Worm (Caenorhabditis elegans): Measurements from ENCODE around the gene srbc-79.

srbc-79 gene

DNA sequence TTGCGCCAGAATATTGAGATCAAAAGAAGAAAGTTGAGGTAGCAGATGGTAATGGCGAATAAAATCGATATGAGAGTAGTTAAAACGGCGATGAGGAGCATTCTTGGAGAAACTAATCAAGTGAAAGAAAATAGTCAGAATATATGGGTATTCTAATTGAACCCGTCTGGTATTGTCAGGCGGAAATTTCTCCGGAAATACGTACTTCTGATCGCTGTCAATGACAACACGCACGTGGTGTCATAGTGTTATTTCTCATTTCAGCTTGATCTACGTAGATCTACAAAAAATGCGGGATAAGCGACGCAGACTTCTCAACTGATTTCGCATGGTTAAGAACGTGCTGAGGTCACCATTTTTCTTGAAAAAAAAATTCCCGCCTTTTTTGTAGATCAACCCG is at the start of gene srbc-79:
srbc-79 (minus strand) TSS at position 101 of the 400 bp plus-strand sequence.
- TF ChIP-seq B0310.2 (tag; optimal IDR thresholded peaks at IDR 0.05) (no peak), ets-7 (tag; optimal IDR thresholded peaks at IDR 0.05) (no peak), hnd-1 (tag; optimal IDR thresholded peaks at IDR 0.05) (no peak), tra-4 (tag; optimal IDR thresholded peaks at IDR 0.05) (no peak), sea-1 (GFP tag; conservative IDR thresholded peaks at IDR 0.05) (no peak), hmg-4 (GFP tag; optimal IDR thresholded peaks at IDR 0.05) (no peak), hmbx-1 (tag; optimal IDR thresholded peaks at IDR 0.05) (no peak), tbx-11 (GFP tag; IDR thresholded peaks at IDR 0.05) (no peak), flt-1 (GFP tag; IDR thresholded peaks at IDR 0.05) (no peak), tbx-37 (GFP tag; conservative IDR thresholded peaks at IDR 0.05) (no peak), pes-1 (GFP tag; IDR thresholded peaks at IDR 0.05) (no peak), aly-1 (tag; optimal IDR thresholded peaks at IDR 0.05) (no peak), ama-1 (optimal IDR thresholded peaks at IDR 0.05) (no peak)

ce11 chrV:20539055-20539454 is 46.8 kb upstream of the srbc-79 start, which contains the start of gene Y38H6C.16:
Gene Y38H6C.16, minus strand, starts transcription at chrV:20539347.
- TF ChIP-seq ceh-36 (tag; optimal IDR thresholded peaks at IDR 0.05), result no peak
- no peak for TF ChIP-seq hnd-1 (tag; optimal IDR thresholded peaks at IDR 0.05)
- TF ChIP-seq flt-1 (GFP tag; IDR thresholded peaks at IDR 0.05), result no peak
- no peak for TF ChIP-seq B0310.2 (tag; optimal IDR thresholded peaks at IDR 0.05)
- TF ChIP-seq tbx-37 (GFP tag; conservative IDR thresholded peaks at IDR 0.05), result no peak
- TF ChIP-seq pes-1 (GFP tag; IDR thresholded peaks at IDR 0.05), result no peak
- TF ChIP-seq ama-1 (optimal IDR thresholded peaks at IDR 0.05), result no peak
- TF ChIP-seq aly-1 (tag; optimal IDR thresholded peaks at IDR 0.05), result no peak
- no peak for TF ChIP-seq scrt-1 (GFP tag; IDR thresholded peaks at IDR 0.05)
- no peak for TF ChIP-seq F13C5.2 (tag; optimal IDR thresholded peaks at IDR 0.05)
- TF ChIP-seq tbx-11 (GFP tag; IDR thresholded peaks at IDR 0.05), result no peak
- TF ChIP-seq hmbx-1 (tag; optimal IDR thresholded peaks at IDR 0.05), result no peak
- TF ChIP-seq sea-1 (GFP tag; conservative IDR thresholded peaks at IDR 0.05), result no peak

DNA sequence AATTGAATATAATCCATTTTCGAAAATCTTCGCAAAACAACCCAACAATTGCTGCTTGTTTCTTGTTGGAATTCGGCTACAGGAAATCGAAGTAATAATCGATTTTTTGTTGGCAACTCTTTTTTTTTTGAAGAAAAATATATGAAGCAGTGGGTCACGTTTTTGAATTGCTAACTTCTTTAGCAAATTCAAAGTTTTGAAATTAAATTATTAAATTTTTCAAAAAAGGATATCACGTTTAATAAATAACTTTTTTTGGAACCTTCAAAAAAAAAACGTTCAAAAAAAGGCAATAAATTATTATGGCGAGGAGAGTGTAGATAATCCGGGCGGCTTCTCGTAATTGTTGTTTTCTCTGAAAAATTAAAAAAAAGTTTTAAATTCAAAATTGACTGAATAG is 43.9 kb upstream of the srbc-79 start, which contains the start of gene Y38H6C.15:
Y38H6C.15 (minus strand) TSS at position 101 of the 400 bp plus-strand sequence.
- TF ChIP-seq ceh-36 (tag; optimal IDR thresholded peaks at IDR 0.05) (no peak), sea-1 (GFP tag; conservative IDR thresholded peaks at IDR 0.05) (no peak), B0310.2 (tag; optimal IDR thresholded peaks at IDR 0.05) (no peak), tbx-37 (GFP tag; conservative IDR thresholded peaks at IDR 0.05) (no peak), flt-1 (GFP tag; IDR thresholded peaks at IDR 0.05) (no peak), hmg-4 (GFP tag; optimal IDR thresholded peaks at IDR 0.05) (no peak), tbx-11 (GFP tag; IDR thresholded peaks at IDR 0.05) (no peak), tra-4 (tag; optimal IDR thresholded peaks at IDR 0.05) (no peak), ama-1 (optimal IDR thresholded peaks at IDR 0.05) (no peak), hnd-1 (tag; optimal IDR thresholded peaks at IDR 0.05) (no peak), hmbx-1 (tag; optimal IDR thresholded peaks at IDR 0.05) (no peak), aly-1 (tag; optimal IDR thresholded peaks at IDR 0.05) (no peak), ceh-13 (GFP tag; optimal IDR thresholded peaks at IDR 0.05) (no peak), scrt-1 (GFP tag; IDR thresholded peaks at IDR 0.05) (no peak), ets-7 (tag; optimal IDR thresholded peaks at IDR 0.05) (no peak), F13C5.2 (tag; optimal IDR thresholded peaks at IDR 0.05) (no peak), pes-1 (GFP tag; IDR thresholded peaks at IDR 0.05) (no peak)

DNA sequence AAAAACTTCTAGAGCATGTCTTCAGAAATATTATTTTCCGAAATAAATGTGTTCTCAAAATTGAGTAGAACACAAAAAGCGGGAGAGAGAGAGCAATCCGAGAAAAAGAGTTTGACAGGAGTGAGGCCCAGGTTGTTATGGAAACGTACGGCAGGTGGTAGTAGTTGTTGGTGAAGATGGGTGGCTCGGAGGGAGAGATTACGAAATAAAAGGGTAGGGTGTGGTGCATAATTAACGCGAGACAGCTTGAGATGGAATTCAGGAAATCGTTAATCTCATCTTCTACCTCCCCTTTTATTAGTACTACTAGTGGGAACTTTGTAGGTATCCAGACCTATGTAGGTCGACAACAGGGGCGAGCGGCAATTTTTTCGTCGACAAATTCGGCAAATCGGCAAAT is 41.8 kb upstream of the srbc-79 start, which contains the start of gene famh-161:
famh-161 (minus strand) TSS at position 101 of the 400 bp plus-strand sequence.
- TF ChIP-seq F13C5.2 (tag; optimal IDR thresholded peaks at IDR 0.05), result no peak
- no peak for TF ChIP-seq pes-1 (GFP tag; IDR thresholded peaks at IDR 0.05)
- TF ChIP-seq hnd-1 (tag; optimal IDR thresholded peaks at IDR 0.05), result no peak
- TF ChIP-seq ama-1 (optimal IDR thresholded peaks at IDR 0.05), result no peak
- TF ChIP-seq flt-1 (GFP tag; IDR thresholded peaks at IDR 0.05), result no peak
- no peak for TF ChIP-seq hmg-4 (GFP tag; optimal IDR thresholded peaks at IDR 0.05)
- TF ChIP-seq aly-1 (tag; optimal IDR thresholded peaks at IDR 0.05), result no peak
- TF ChIP-seq ceh-13 (GFP tag; optimal IDR thresholded peaks at IDR 0.05), result no peak
- no peak for TF ChIP-seq sea-1 (GFP tag; conservative IDR thresholded peaks at IDR 0.05)
- no peak for TF ChIP-seq scrt-1 (GFP tag; IDR thresholded peaks at IDR 0.05)
- TF ChIP-seq tbx-11 (GFP tag; IDR thresholded peaks at IDR 0.05), result no peak
- TF ChIP-seq ets-7 (tag; optimal IDR thresholded peaks at IDR 0.05), result no peak
- no peak for TF ChIP-seq tra-4 (tag; optimal IDR thresholded peaks at IDR 0.05)
- no peak for TF ChIP-seq B0310.2 (tag; optimal IDR thresholded peaks at IDR 0.05)
- TF ChIP-seq tbx-37 (GFP tag; conservative IDR thresholded peaks at IDR 0.05), result no peak
- TF ChIP-seq ceh-36 (tag; optimal IDR thresholded peaks at IDR 0.05), result no peak
- no peak for TF ChIP-seq hmbx-1 (tag; optimal IDR thresholded peaks at IDR 0.05)

DNA sequence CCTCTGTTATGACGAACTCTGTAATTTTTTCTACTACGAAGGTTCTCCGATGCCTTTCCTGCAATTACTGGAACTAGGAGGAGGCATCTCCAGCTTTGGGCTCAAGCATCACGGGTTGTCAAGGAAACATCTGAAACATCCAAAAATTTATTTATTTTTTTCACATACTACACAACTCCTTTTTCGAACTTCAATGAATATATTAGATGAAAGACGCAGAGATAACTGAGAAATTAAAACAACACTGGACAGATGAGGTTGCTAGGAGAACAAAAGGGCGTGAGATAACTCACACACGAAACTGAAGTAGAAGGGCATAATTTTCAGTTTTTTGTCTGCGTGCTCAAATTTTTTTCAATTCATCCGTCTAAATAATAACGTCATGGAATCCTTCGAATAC is 35.2 kb upstream of the srbc-79 start, which contains the start of gene Y38H6C.13:
Y38H6C.13 (plus strand) TSS at position 301 of the 400 bp plus-strand sequence.
- no peak for TF ChIP-seq ets-7 (tag; optimal IDR thresholded peaks at IDR 0.05)
- no peak for TF ChIP-seq aly-1 (tag; optimal IDR thresholded peaks at IDR 0.05)
- TF ChIP-seq flt-1 (GFP tag; IDR thresholded peaks at IDR 0.05), result no peak
- no peak for TF ChIP-seq tra-4 (tag; optimal IDR thresholded peaks at IDR 0.05)
- no peak for TF ChIP-seq F13C5.2 (tag; optimal IDR thresholded peaks at IDR 0.05)
- TF ChIP-seq hnd-1 (tag; optimal IDR thresholded peaks at IDR 0.05), result no peak
- no peak for TF ChIP-seq hmg-4 (GFP tag; optimal IDR thresholded peaks at IDR 0.05)
- TF ChIP-seq B0310.2 (tag; optimal IDR thresholded peaks at IDR 0.05), result no peak
- TF ChIP-seq hmbx-1 (tag; optimal IDR thresholded peaks at IDR 0.05), result no peak
- TF ChIP-seq ama-1 (optimal IDR thresholded peaks at IDR 0.05), result no peak
- TF ChIP-seq tbx-11 (GFP tag; IDR thresholded peaks at IDR 0.05), result no peak
- TF ChIP-seq pes-1 (GFP tag; IDR thresholded peaks at IDR 0.05), result no peak
- no peak for TF ChIP-seq ceh-36 (tag; optimal IDR thresholded peaks at IDR 0.05)
- TF ChIP-seq scrt-1 (GFP tag; IDR thresholded peaks at IDR 0.05), result no peak
- no peak for TF ChIP-seq sea-1 (GFP tag; conservative IDR thresholded peaks at IDR 0.05)

ce11 chrV:20525816-20526459 is 33.7 kb upstream of the srbc-79 start, which contains the start of the genes srh-166 and Y38H6C.24:
Gene srh-166, minus strand, starts transcription at chrV:20525866.
Gene Y38H6C.24, plus strand, starts transcription at chrV:20526435.
- TF ChIP-seq sea-1 (GFP tag; conservative IDR thresholded peaks at IDR 0.05), result no peak
- no peak for TF ChIP-seq flt-1 (GFP tag; IDR thresholded peaks at IDR 0.05)
- TF ChIP-seq ama-1 (optimal IDR thresholded peaks at IDR 0.05), result no peak

ce11 chrV:20522219-20522618 is 29.9 kb upstream of the srbc-79 start, which contains the start of the genes Y38H6C.9 and fbxa-150:
Gene Y38H6C.9, minus strand, starts transcription at chrV:20522270.
Gene fbxa-150, plus strand, starts transcription at chrV:20522598.
- TF ChIP-seq flt-1 (GFP tag; IDR thresholded peaks at IDR 0.05) (no peak), hnd-1 (tag; optimal IDR thresholded peaks at IDR 0.05) (no peak), tbx-11 (GFP tag; IDR thresholded peaks at IDR 0.05) (no peak), sea-1 (GFP tag; conservative IDR thresholded peaks at IDR 0.05) (no peak), hmg-4 (GFP tag; optimal IDR thresholded peaks at IDR 0.05) (no peak)

Measured in whole organism, early embryonic.